Worm (Caenorhabditis elegans) whole organism, early embryonic: ENCODE data around the gene phat-8.

Source experiments
- B0310.2 ChIP-seq: sonication (generic microtip); optimal IDR thresholded peaks from 2 replicates; lab custom pipeline; 2016; ENCODE audit warnings: mild to moderate bottlenecking, missing genetic modification characterization, missing compliant biosample characterization
- ama-1 ChIP-seq: fragments of 150-350 bp; optimal IDR thresholded peaks from 2 replicates; lab custom pipeline; 2014
- ets-7 ChIP-seq: sonication (generic microtip); optimal IDR thresholded peaks from 2 replicates; lab custom pipeline; 2016; ENCODE audit warnings: missing genotype, missing genetic modification characterization, missing compliant biosample characterization
- hmg-4 ChIP-seq: fragments of 200-800 bp; sonication (Bioruptor generic); optimal IDR thresholded peaks from 2 replicates; lab custom pipeline; 2018; ENCODE audit warnings: mild to moderate bottlenecking, missing genetic modification characterization, missing compliant biosample characterization
- pes-1 ChIP-seq: fragments of 200-800 bp; sonication (Bioruptor generic); IDR thresholded peaks from 2 replicates; pipeline ENCODE4 v1.3.6; 2022; ENCODE audit warnings: missing genetic modification reagents, missing genetic modification characterization, missing compliant biosample characterization
- scrt-1 ChIP-seq: fragments of 200-800 bp; sonication (Bioruptor generic); IDR thresholded peaks from 2 replicates; pipeline ENCODE4 v1.3.6; 2022; ENCODE audit warnings: missing genetic modification characterization, missing compliant biosample characterization
- tbx-37 ChIP-seq: fragments of 200-800 bp; sonication (Bioruptor generic); conservative IDR thresholded peaks from 2 replicates; pipeline ENCODE4 v1.3.6; 2022; ENCODE audit warnings: missing genetic modification reagents, missing genetic modification characterization, missing compliant biosample characterization

DNA sequence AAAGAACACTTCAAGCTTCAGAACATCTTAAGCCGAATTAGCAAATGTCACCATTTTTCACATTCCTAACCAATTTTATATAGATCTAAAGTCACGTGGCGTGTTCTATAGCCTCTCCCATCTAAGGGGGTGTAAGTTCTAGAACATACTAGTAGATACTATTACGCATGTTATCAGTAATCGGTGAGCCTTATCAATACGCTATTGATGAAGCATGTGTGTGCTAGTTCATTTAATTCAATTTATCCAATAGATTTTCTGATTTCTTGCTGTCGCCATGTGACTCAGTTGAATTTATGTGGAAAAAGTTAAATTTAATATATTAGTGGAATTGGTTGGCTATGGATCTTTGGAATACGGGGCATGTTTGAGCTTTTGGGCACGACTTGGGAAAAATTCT, 34.9 kb downstream of the phat-8 start:
- no peak for TF ChIP-seq ama-1
- no peak for TF ChIP-seq scrt-1
- no peak for TF ChIP-seq hmg-4 (GFP tag; lab: Kevin White, UChicago)
- no peak for TF ChIP-seq B0310.2 (tag; lab: Kevin White, UChicago)
- no peak for TF ChIP-seq ets-7
- no peak for TF ChIP-seq pes-1 (GFP tag; lab: Robert Waterston, UW)
- no peak for TF ChIP-seq tbx-37 (GFP tag; lab: Robert Waterston, UW)
